Worm (Caenorhabditis elegans): Measurements from ENCODE around the gene iff-1.

Gene iff-1

DNA sequence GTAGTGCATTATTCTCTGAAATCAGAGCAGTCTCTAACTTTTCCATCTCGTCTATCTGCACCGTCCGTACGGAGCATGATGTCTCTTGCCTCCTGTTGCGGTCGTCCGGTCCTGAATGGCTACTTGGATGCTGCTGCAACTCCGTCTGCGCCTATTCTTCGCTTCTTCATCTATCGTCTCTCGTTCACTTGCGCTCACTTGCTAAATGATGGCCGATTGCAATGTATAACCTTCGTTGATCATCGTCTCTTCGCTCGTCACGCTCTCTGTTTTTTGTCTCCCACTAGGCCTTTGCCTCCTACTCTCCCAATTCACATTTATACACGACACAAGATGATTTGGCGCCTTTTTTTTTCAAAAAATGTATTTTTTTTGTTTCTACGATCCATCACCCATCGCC, 49.7 kb downstream of the iff-1 start (continued):
- TF ChIP-seq mef-2 (tag; optimal IDR thresholded peaks at IDR 0.05): no peak
- TF ChIP-seq ztf-11 (tag; optimal IDR thresholded peaks at IDR 0.05): no peak
- TF ChIP-seq nhr-237 (tag; optimal IDR thresholded peaks at IDR 0.05): no peak
- TF ChIP-seq nhr-47 (tag; optimal IDR thresholded peaks at IDR 0.05): peak; percentile 59
- peak; percentile 2 for TF ChIP-seq egl-13 (tag; optimal IDR thresholded peaks at IDR 0.05)
- peak; percentile 49 to 64 for TF ChIP-seq efl-1 (optimal IDR thresholded peaks at IDR 0.05)
- TF ChIP-seq efl-1 (GFP tag; optimal IDR thresholded peaks at IDR 0.05 in 1 of 2): peak in 1 of 2 experiments; percentile 83
- TF ChIP-seq tlp-1 (tag; optimal IDR thresholded peaks at IDR 0.05): no peak
- no peak for TF ChIP-seq ces-1 (GFP tag; optimal IDR thresholded peaks at IDR 0.05)
- TF ChIP-seq mep-1 (tag; optimal IDR thresholded peaks at IDR 0.05): peak; percentile 21
- TF ChIP-seq tbx-2 (tag; optimal IDR thresholded peaks at IDR 0.05): peak; percentile 40
- no peak for TF ChIP-seq efl-3 (GFP tag; optimal IDR thresholded peaks at IDR 0.05)
- TF ChIP-seq C16A3.4 (tag; optimal IDR thresholded peaks at IDR 0.05): peak; percentile 48
- no peak for TF ChIP-seq ceh-90 (tag; optimal IDR thresholded peaks at IDR 0.05)
- no peak for TF ChIP-seq lin-13 (GFP tag; optimal IDR thresholded peaks at IDR 0.05)
- TF ChIP-seq nhr-84 (tag; optimal IDR thresholded peaks at IDR 0.05): no peak
- TF ChIP-seq sox-4 (tag; optimal IDR thresholded peaks at IDR 0.05): peak; percentile 14
- TF ChIP-seq hlh-17 (GFP tag; optimal IDR thresholded peaks at IDR 0.05; ENCODE audit: borderline replicate concordance): no peak
- peak; percentile 76 for TF ChIP-seq nhr-71 (tag; optimal IDR thresholded peaks at IDR 0.05)
- peak; percentile 17 to 71 for TF ChIP-seq lsy-2 (tag; optimal IDR thresholded peaks at IDR 0.05)
- TF ChIP-seq nhr-77 (tag; optimal IDR thresholded peaks at IDR 0.05): peak; percentile 11
- TF ChIP-seq lin-35 (GFP tag; optimal IDR thresholded peaks at IDR 0.05): peak; percentile 26 to 61
- TF ChIP-seq mdl-1 (tag; optimal IDR thresholded peaks at IDR 0.05): peak in 1 of 2 experiments; percentile 63
- peak; percentile 63 for TF ChIP-seq unc-130 (tag; optimal IDR thresholded peaks at IDR 0.05)
- TF ChIP-seq fkh-8 (tag; optimal IDR thresholded peaks at IDR 0.05): peak; percentile 72
- no peak for TF ChIP-seq unc-62 (GFP tag; optimal IDR thresholded peaks at IDR 0.05)
- TF ChIP-seq lin-14 (GFP tag; optimal IDR thresholded peaks at IDR 0.05): peak; percentile 92
- TF ChIP-seq ztf-4 (tag; optimal IDR thresholded peaks at IDR 0.05): peak; percentile 38
- no peak for TF ChIP-seq aly-2 (tag; optimal IDR thresholded peaks at IDR 0.05)
- no peak for TF ChIP-seq egl-27 (tag; optimal IDR thresholded peaks at IDR 0.05)
- TF ChIP-seq xbp-1 (tag; optimal IDR thresholded peaks at IDR 0.05): peak; percentile 50
- peak; percentile 49 for TF ChIP-seq blmp-1 (tag; optimal IDR thresholded peaks at IDR 0.05)

DNA sequence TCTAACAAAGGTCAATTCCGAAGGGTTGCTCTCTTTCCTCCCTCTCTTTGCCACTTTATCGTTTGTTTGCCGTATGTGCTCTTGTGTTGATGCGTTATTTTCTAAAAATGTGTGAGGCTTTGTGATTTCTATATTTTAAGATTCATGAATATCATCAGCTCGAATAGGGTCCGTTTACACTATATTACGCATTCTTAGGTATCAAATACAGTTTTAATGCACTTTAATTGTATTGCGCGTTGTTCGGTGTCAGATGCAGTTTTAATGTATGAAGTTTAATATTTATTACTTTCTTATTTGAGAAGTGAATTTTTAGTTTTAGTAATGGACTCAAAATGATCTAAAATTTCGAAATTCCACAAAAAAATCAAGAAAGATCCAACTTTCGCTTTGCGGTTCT, 50.6 kb downstream of the iff-1 start, which contains the start of gene bud-31:
TSS of gene bud-31 (minus strand) at position 101 of the 400 bp plus-strand sequence.
- TF ChIP-seq skn-1 (tag; optimal IDR thresholded peaks at IDR 0.05): no peak
- TF ChIP-seq ceh-90 (tag; optimal IDR thresholded peaks at IDR 0.05): no peak
- no peak for TF ChIP-seq elt-2 (tag; optimal IDR thresholded peaks at IDR 0.05)
- TF ChIP-seq unc-98 (GFP tag; IDR thresholded peaks at IDR 0.05): no peak
- TF ChIP-seq unc-30 (tag; optimal IDR thresholded peaks at IDR 0.05): no peak
- TF ChIP-seq nhr-77 (tag; optimal IDR thresholded peaks at IDR 0.05): no peak
- TF ChIP-seq fos-1 (tag; optimal IDR thresholded peaks at IDR 0.05): no peak
- TF ChIP-seq fkh-4 (tag; optimal IDR thresholded peaks at IDR 0.05; ENCODE audit: borderline replicate concordance): no peak
- TF ChIP-seq sox-4 (tag; optimal IDR thresholded peaks at IDR 0.05): no peak
- no peak for TF ChIP-seq C16A3.4 (tag; optimal IDR thresholded peaks at IDR 0.05)

Data from whole organism, L1 larva.